Fruit fly (Drosophila melanogaster) whole organism, wandering third instar larva: ENCODE results near the gene Vps45.

Experiments used
- Abd-B ChIP-seq: fragments of >200 bp; optimal IDR thresholded peaks from 2 replicates; lab custom pipeline; 2017; ENCODE audit warnings: missing biosample characterization, missing genetic modification characterization
- CG32264 ChIP-seq: fragments of 200-800 bp; sonication (Bioruptor generic); optimal IDR thresholded peaks from 2 replicates; lab custom pipeline; 2016; ENCODE audit warnings: missing biosample characterization, missing genetic modification characterization
- CG9705 ChIP-seq: fragments of 200-800 bp; sonication (Bioruptor generic); optimal IDR thresholded peaks from 2 replicates; lab custom pipeline; 2018; ENCODE audit warnings: missing biosample characterization, mild to moderate bottlenecking, missing genetic modification characterization
- CrebA ChIP-seq: fragments of 200-800 bp; sonication (Bioruptor generic); optimal IDR thresholded peaks from 2 replicates; lab custom pipeline; 2016; ENCODE audit warnings: missing biosample characterization, mild to moderate bottlenecking, missing genetic modification characterization, borderline replicate concordance
- Dfd ChIP-seq: fragments of >200 bp; optimal IDR thresholded peaks from 2 replicates; lab custom pipeline; 2017; ENCODE audit warnings: missing biosample characterization, missing genetic modification characterization
- Dif ChIP-seq: fragments of 200-275, 200-300 bp; sonication (Bioruptor generic); optimal IDR thresholded peaks from 2 replicates; lab custom pipeline; 2018; ENCODE audit warnings: missing biosample characterization, missing genetic modification characterization; ENCODE audit not compliant: partially characterized antibody
- GATAd ChIP-seq: sonication (Bioruptor generic); optimal IDR thresholded peaks from 2 replicates; lab custom pipeline; 2016; ENCODE audit warnings: missing biosample characterization, missing genetic modification characterization
- HLH106 ChIP-seq: fragments of 200-800 bp; optimal IDR thresholded peaks from 3 replicates; lab custom pipeline; 2019; ENCODE audit warnings: missing biosample characterization, mild to moderate bottlenecking, missing genetic modification characterization, moderate library complexity
- Hnf4 ChIP-seq: fragments of 200-800 bp; sonication (Bioruptor generic); optimal IDR thresholded peaks from 2 replicates; lab custom pipeline; 2016; ENCODE audit warnings: missing biosample characterization, mild to moderate bottlenecking, missing genetic modification characterization
- Hr78 ChIP-seq: fragments of >200 bp; optimal IDR thresholded peaks from 2 replicates; lab custom pipeline; 2017; ENCODE audit warnings: missing biosample characterization, missing genetic modification characterization
- Hr83 ChIP-seq: fragments of 200-300 bp; sonication (Bioruptor generic); optimal IDR thresholded peaks from 2 replicates; lab custom pipeline; 2016; ENCODE audit warnings: missing biosample characterization, mild to moderate bottlenecking, missing genetic modification characterization, moderate library complexity; ENCODE audit not compliant: poor library complexity, severe bottlenecking
- Jra ChIP-seq: sonication (Bioruptor generic); optimal IDR thresholded peaks from 2 replicates; lab custom pipeline; 2016; ENCODE audit warnings: missing biosample characterization, missing genetic modification characterization
- Mio ChIP-seq: sonication (Bioruptor generic); optimal IDR thresholded peaks from 2 replicates; lab custom pipeline; 2016; ENCODE audit warnings: missing biosample characterization, missing genetic modification characterization
- Myc ChIP-seq: fragments of >200 bp; optimal IDR thresholded peaks from 2 replicates; lab custom pipeline; 2017
- N ChIP-seq: fragments of >200 bp; optimal IDR thresholded peaks from 2 replicates; lab custom pipeline; 2018; ENCODE audit warnings: missing biosample characterization, missing external identifiers, missing genetic modification characterization
- OdsH ChIP-seq: fragments of 200-800 bp; sonication (Bioruptor generic); optimal IDR thresholded peaks from 2 replicates; lab custom pipeline; 2016; ENCODE audit warnings: missing biosample characterization, mild to moderate bottlenecking, missing genetic modification characterization
- Rel ChIP-seq, 2 experiments: fragments of 200-800 bp; sonication (Bioruptor generic) in 1 of 2; optimal IDR thresholded peaks; 2 replicates in 1 of 2; 3 replicates in 1 of 2; lab custom pipeline; 2016 to 2019; ENCODE audit warnings: mild to moderate bottlenecking in 2 of 2, missing biosample characterization in 2 of 2, missing genetic modification characterization in 2 of 2, moderate library complexity in 1 of 2
- Sp1 ChIP-seq: fragments of 200-800 bp; sonication (Bioruptor generic); optimal IDR thresholded peaks from 3 replicates; lab custom pipeline; 2019; ENCODE audit warnings: missing biosample characterization, mild to moderate bottlenecking, missing genetic modification characterization, moderate library complexity
- Vsx2 ChIP-seq: fragments of 200-300, 225-300 bp; sonication (Bioruptor generic); optimal IDR thresholded peaks from 2 replicates; lab custom pipeline; 2018; ENCODE audit warnings: missing biosample characterization, missing genetic modification characterization; ENCODE audit not compliant: partially characterized antibody
- br ChIP-seq: fragments of 200-800 bp; sonication (Bioruptor generic); optimal IDR thresholded peaks from 2 replicates; lab custom pipeline; 2016; ENCODE audit warnings: missing biosample characterization, missing genetic modification characterization
- brk ChIP-seq: fragments of 200-800 bp; sonication (Bioruptor generic); optimal IDR thresholded peaks from 2 replicates; lab custom pipeline; 2016; ENCODE audit warnings: missing biosample characterization, mild to moderate bottlenecking, missing genetic modification characterization
- dl ChIP-seq, 2 experiments: fragments of 175-275, 200-275 bp in 1 of 2; fragments of 200-275 bp in 1 of 2; sonication (Bioruptor generic); optimal IDR thresholded peaks; lab custom pipeline; 2018; ENCODE audit warnings: mild to moderate bottlenecking in 2 of 2, missing biosample characterization in 2 of 2, missing genetic modification characterization in 2 of 2, moderate library complexity in 2 of 2; ENCODE audit not compliant: partially characterized antibody in 2 of 2, insufficient read depth in 1 of 2
- dmrt93B ChIP-seq: fragments of 200-800 bp; sonication (Bioruptor generic); optimal IDR thresholded peaks from 2 replicates; lab custom pipeline; 2018; ENCODE audit warnings: missing biosample characterization, mild to moderate bottlenecking, missing genetic modification characterization
- dsf ChIP-seq: sonication (Bioruptor generic); optimal IDR thresholded peaks from 2 replicates; lab custom pipeline; 2016; ENCODE audit warnings: missing biosample characterization, missing genetic modification characterization, borderline replicate concordance
- ey ChIP-seq: fragments of 200-800 bp; sonication (Bioruptor generic); optimal IDR thresholded peaks from 2 replicates; lab custom pipeline; 2016; ENCODE audit warnings: missing biosample characterization, missing genetic modification characterization
- foxo ChIP-seq, 2 experiments: fragments of 200-800 bp; sonication (Bioruptor generic); optimal IDR thresholded peaks; 2 replicates in 1 of 2; 3 replicates in 1 of 2; lab custom pipeline; 2016 to 2017; ENCODE audit warnings: missing biosample characterization in 2 of 2, missing genetic modification characterization in 2 of 2
- fru ChIP-seq: fragments of 200-800 bp; sonication (Bioruptor generic); optimal IDR thresholded peaks from 3 replicates; lab custom pipeline; 2016; ENCODE audit warnings: missing biosample characterization, mild to moderate bottlenecking, missing genetic modification characterization
- h ChIP-seq: fragments of 200-800 bp; sonication (Bioruptor generic); optimal IDR thresholded peaks from 3 replicates; lab custom pipeline; 2016; ENCODE audit warnings: missing biosample characterization, mild to moderate bottlenecking, missing genetic modification characterization
- jim ChIP-seq: fragments of 175-275, 200-325 bp; sonication (Bioruptor generic); optimal IDR thresholded peaks from 2 replicates; lab custom pipeline; 2016; ENCODE audit warnings: missing biosample characterization, mild to moderate bottlenecking, missing genetic modification characterization
- lola ChIP-seq: fragments of >200 bp; optimal IDR thresholded peaks from 2 replicates; lab custom pipeline; 2017; ENCODE audit warnings: missing biosample characterization, missing genetic modification characterization
- pan ChIP-seq: fragments of >200 bp; optimal IDR thresholded peaks from 2 replicates; lab custom pipeline; 2017
- psq ChIP-seq: fragments of 200-800 bp; sonication (Bioruptor generic); optimal IDR thresholded peaks from 3 replicates; lab custom pipeline; 2017; ENCODE audit warnings: missing biosample characterization, mild to moderate bottlenecking, missing genetic modification characterization, moderate library complexity
- rgr ChIP-seq: fragments of 200-800 bp; sonication (Bioruptor generic); optimal IDR thresholded peaks from 3 replicates; lab custom pipeline; 2016; ENCODE audit warnings: missing biosample characterization, mild to moderate bottlenecking, missing genetic modification characterization
- sage ChIP-seq: fragments of 200-800 bp; sonication (Bioruptor generic); optimal IDR thresholded peaks from 2 replicates; lab custom pipeline; 2016; ENCODE audit warnings: missing biosample characterization, mild to moderate bottlenecking, missing genetic modification characterization
- sv ChIP-seq: fragments of 200-800 bp; sonication (Bioruptor generic); optimal IDR thresholded peaks from 3 replicates; lab custom pipeline; 2016; ENCODE audit warnings: missing biosample characterization, missing genetic modification characterization
- tai ChIP-seq: sonication (Bioruptor generic); optimal IDR thresholded peaks from 2 replicates; lab custom pipeline; 2016; ENCODE audit warnings: missing biosample characterization, missing genetic modification characterization
- usp ChIP-seq: fragments of >200 bp; optimal IDR thresholded peaks from 2 replicates; lab custom pipeline; 2017; ENCODE audit warnings: missing biosample characterization, missing genetic modification characterization
- woc ChIP-seq: sonication (Bioruptor generic); optimal IDR thresholded peaks from 2 replicates; lab custom pipeline; 2016; ENCODE audit warnings: missing biosample characterization, mild to moderate bottlenecking, missing genetic modification characterization

Vps45 gene

dm6 chr3R:9581973-9582372 lies 18.2 kb downstream of the Vps45 start:
- no peak for TF ChIP-seq GATAd
- TF ChIP-seq HLH106 (tag; lab: Kevin White, UChicago) = no peak
- TF ChIP-seq Abd-B (GFP tag; lab: Kevin White, UChicago) = no peak
- TF ChIP-seq Hr78 (GFP tag; lab: Kevin White, UChicago) = no peak
- TF ChIP-seq, all 38 proteins: peak for 0

- TF ChIP-seq Mio (GFP tag; lab: Kevin White, UChicago) (no peak), ey (GFP tag; lab: Kevin White, UChicago) (no peak), h (GFP tag; lab: Kevin White, UChicago) (no peak), usp (no peak), tai (no peak), Rel (GFP tag; optimal IDR thresholded peaks at IDR 0.05; lab: Kevin White, UChicago) (no peak), Rel (tag; optimal IDR thresholded peaks at IDR 0.05; lab: Kevin White, UChicago) (no peak), CrebA (GFP tag; lab: Kevin White, UChicago) (no peak), dsf (no peak), foxo (GFP tag; optimal IDR thresholded peaks at IDR 0.05; lab: Kevin White, UChicago) (no peak), Vsx2 (GFP tag; lab: Kevin White, UChicago) (no peak), Dfd (GFP tag; lab: Kevin White, UChicago) (no peak), Jra (GFP tag; lab: Kevin White, UChicago) (no peak), Hr78 (GFP tag; lab: Kevin White, UChicago) (no peak), dmrt93B (GFP tag; lab: Kevin White, UChicago) (no peak), lola (no peak)
- TF ChIP-seq, all 38 proteins: peak for 0
These were observed 19.4 kb downstream of the Vps45 start, which contains the start of gene CG33654 for dm6 chr3R:9583122-9583521. TSS of gene CG33654 (minus strand) at chr3R:9583222.

dm6 chr3R:9586663-9587248 lies 23.0 kb downstream of the Vps45 start, which contains the start of gene P58IPK:
TSS of gene P58IPK (plus strand) at chr3R:9586942.
- TF ChIP-seq sv (GFP tag; lab: Kevin White, UChicago) = peak; percentile 36
- TF ChIP-seq dmrt93B (GFP tag; lab: Kevin White, UChicago) = peak; percentile 14
- no peak for TF ChIP-seq lola
- TF ChIP-seq CG9705 (GFP tag; lab: Kevin White, UChicago) = peak; percentile 28
- TF ChIP-seq Sp1 (GFP tag; lab: Kevin White, UChicago) = peak; percentile 32
- peak; percentile 83 for TF ChIP-seq Hr83 (GFP tag; lab: Kevin White, UChicago)
- TF ChIP-seq psq (GFP tag; lab: Kevin White, UChicago) = peak; percentile 35
- TF ChIP-seq Dfd (GFP tag; lab: Kevin White, UChicago) = no peak
- TF ChIP-seq woc (GFP tag; lab: Kevin White, UChicago) = peak; percentile 91
- peak; percentile 46 for TF ChIP-seq CG32264
- TF ChIP-seq GATAd = peak; percentile 38
- no peak for TF ChIP-seq brk (GFP tag; lab: Kevin White, UChicago)
- peak; percentile 89 for TF ChIP-seq Myc (lab: Kevin White, UChicago)
- TF ChIP-seq tai = no peak
- no peak for TF ChIP-seq Hr78 (GFP tag; lab: Kevin White, UChicago)
- TF ChIP-seq N (GFP tag; lab: Kevin White, UChicago) = no peak
- no peak for TF ChIP-seq dl (GFP tag; optimal IDR thresholded peaks at IDR 0.05; lab: Kevin White, UChicago; ENCODE audit: insufficient read depth in 1 of 2, partially characterized antibody in 2 of 2)
- TF ChIP-seq Hnf4 (GFP tag; lab: Kevin White, UChicago) = no peak
- TF ChIP-seq Dif (GFP tag; lab: Kevin White, UChicago) = no peak
- TF ChIP-seq CrebA (GFP tag; lab: Kevin White, UChicago) = no peak
- peak; percentile 60 for TF ChIP-seq br (GFP tag; lab: Kevin White, UChicago)
- TF ChIP-seq sage (GFP tag; lab: Kevin White, UChicago) = peak; percentile 52
- no peak for TF ChIP-seq usp
- no peak for TF ChIP-seq Mio (GFP tag; lab: Kevin White, UChicago)
- TF ChIP-seq fru = no peak
- TF ChIP-seq OdsH = no peak
- no peak for TF ChIP-seq Rel (GFP tag; optimal IDR thresholded peaks at IDR 0.05; lab: Kevin White, UChicago)
- peak; percentile 33 for TF ChIP-seq Rel (tag; optimal IDR thresholded peaks at IDR 0.05; lab: Kevin White, UChicago)
- TF ChIP-seq HLH106 (tag; lab: Kevin White, UChicago) = peak; percentile 59
- TF ChIP-seq dsf = peak; percentile 33
- no peak for TF ChIP-seq Abd-B (GFP tag; lab: Kevin White, UChicago)
- peak; percentile 71 for TF ChIP-seq h (GFP tag; lab: Kevin White, UChicago)
- peak; percentile 68 for TF ChIP-seq rgr (GFP tag; lab: Kevin White, UChicago)
- no peak for TF ChIP-seq jim (GFP tag; lab: Kevin White, UChicago)
- no peak for TF ChIP-seq Vsx2 (GFP tag; lab: Kevin White, UChicago)
- peak; percentile 53 for TF ChIP-seq ey (GFP tag; lab: Kevin White, UChicago)
- TF ChIP-seq foxo (GFP tag; optimal IDR thresholded peaks at IDR 0.05; lab: Kevin White, UChicago) = peak in 1 of 2 experiments; percentile 66
- no peak for TF ChIP-seq pan
- TF ChIP-seq Jra (GFP tag; lab: Kevin White, UChicago) = peak; percentile 72
